Worm (Caenorhabditis elegans) whole organism, early embryonic: ENCODE measurements around the gene fbxa-220.

Experiments used
- B0310.2 ChIP-seq: sonication (generic microtip); optimal IDR thresholded peaks from 2 replicates; lab custom pipeline; 2016; ENCODE audit warnings: mild to moderate bottlenecking, missing genetic modification characterization, missing compliant biosample characterization
- F13C5.2 ChIP-seq: sonication (generic microtip); optimal IDR thresholded peaks from 2 replicates; lab custom pipeline; 2017; ENCODE audit warnings: mild to moderate bottlenecking, missing genetic modification characterization, inconsistent platforms, missing compliant biosample characterization
- aly-1 ChIP-seq: sonication (generic microtip); optimal IDR thresholded peaks from 2 replicates; lab custom pipeline; 2016; ENCODE audit warnings: missing genetic modification characterization, missing compliant biosample characterization
- ama-1 ChIP-seq: fragments of 150-350 bp; optimal IDR thresholded peaks from 2 replicates; lab custom pipeline; 2014
- ceh-13 ChIP-seq: fragments of 200-800 bp; sonication (Bioruptor generic); optimal IDR thresholded peaks from 2 replicates; lab custom pipeline; 2018; ENCODE audit warnings: mild to moderate bottlenecking, missing genetic modification characterization, missing compliant biosample characterization
- ceh-36 ChIP-seq: sonication (generic microtip); optimal IDR thresholded peaks from 2 replicates; lab custom pipeline; 2016; ENCODE audit warnings: missing genetic modification characterization, inconsistent platforms, missing compliant biosample characterization
- ets-7 ChIP-seq: sonication (generic microtip); optimal IDR thresholded peaks from 2 replicates; lab custom pipeline; 2016; ENCODE audit warnings: missing genotype, missing genetic modification characterization, missing compliant biosample characterization
- flt-1 ChIP-seq: fragments of 200-800 bp; sonication (Bioruptor generic); IDR thresholded peaks from 2 replicates; pipeline ENCODE4 v1.3.6; 2022; ENCODE audit warnings: missing genetic modification characterization, missing compliant biosample characterization
- hmbx-1 ChIP-seq: sonication (generic microtip); optimal IDR thresholded peaks from 2 replicates; lab custom pipeline; 2016; ENCODE audit warnings: mild to moderate bottlenecking, missing genetic modification characterization, missing compliant biosample characterization
- hmg-4 ChIP-seq: fragments of 200-800 bp; sonication (Bioruptor generic); optimal IDR thresholded peaks from 2 replicates; lab custom pipeline; 2018; ENCODE audit warnings: mild to moderate bottlenecking, missing genetic modification characterization, missing compliant biosample characterization
- hnd-1 ChIP-seq: sonication (generic microtip); optimal IDR thresholded peaks from 2 replicates; lab custom pipeline; 2016; ENCODE audit warnings: missing genetic modification characterization, missing compliant biosample characterization
- pes-1 ChIP-seq: fragments of 200-800 bp; sonication (Bioruptor generic); IDR thresholded peaks from 2 replicates; pipeline ENCODE4 v1.3.6; 2022; ENCODE audit warnings: missing genetic modification reagents, missing genetic modification characterization, missing compliant biosample characterization
- scrt-1 ChIP-seq: fragments of 200-800 bp; sonication (Bioruptor generic); IDR thresholded peaks from 2 replicates; pipeline ENCODE4 v1.3.6; 2022; ENCODE audit warnings: missing genetic modification characterization, missing compliant biosample characterization
- sea-1 ChIP-seq: fragments of 200-800 bp; sonication (Bioruptor generic); conservative IDR thresholded peaks from 2 replicates; pipeline ENCODE4 v1.3.6; 2022; ENCODE audit warnings: missing genetic modification characterization, missing compliant biosample characterization
- tbx-11 ChIP-seq: fragments of 200-800 bp; sonication (Bioruptor generic); IDR thresholded peaks from 2 replicates; pipeline ENCODE4 v1.3.6; 2022; ENCODE audit warnings: missing genetic modification characterization, missing compliant biosample characterization
- tbx-37 ChIP-seq: fragments of 200-800 bp; sonication (Bioruptor generic); conservative IDR thresholded peaks from 2 replicates; pipeline ENCODE4 v1.3.6; 2022; ENCODE audit warnings: missing genetic modification reagents, missing genetic modification characterization, missing compliant biosample characterization
- tra-4 ChIP-seq: sonication (generic microtip); optimal IDR thresholded peaks from 2 replicates; lab custom pipeline; 2017; ENCODE audit warnings: missing genetic modification characterization, missing compliant biosample characterization

The fbxa-220 gene

ce11 chrIII:11470311-11470858, 13.6 kb downstream of the fbxa-220 start, which contains the start of gene bed-2:
TSS of gene bed-2 (minus strand) at chrIII:11470808.
- no peak for TF ChIP-seq aly-1 (tag; lab: Kevin White, UChicago)
- TF ChIP-seq hmg-4 (GFP tag; lab: Kevin White, UChicago), result no peak
- TF ChIP-seq F13C5.2 (tag; lab: Kevin White, UChicago), result no peak
- TF ChIP-seq hmbx-1 (tag; lab: Kevin White, UChicago), result no peak
- TF ChIP-seq scrt-1, result no peak
- no peak for TF ChIP-seq tbx-11 (GFP tag; lab: Robert Waterston, UW)
- TF ChIP-seq B0310.2 (tag; lab: Kevin White, UChicago), result no peak
- no peak for TF ChIP-seq ceh-13 (GFP tag; lab: Kevin White, UChicago)
- no peak for TF ChIP-seq sea-1 (GFP tag; lab: Robert Waterston, UW)

ce11 chrIII:11467631-11468481, 16.1 kb downstream of the fbxa-220 start:
- no peak for TF ChIP-seq tbx-11 (GFP tag; lab: Robert Waterston, UW)
- TF ChIP-seq B0310.2 (tag; lab: Kevin White, UChicago), result no peak
- 0 out of 2 replicates have a peak, but pooled peaks have one; percentile 17 for TF ChIP-seq sea-1 (GFP tag; lab: Robert Waterston, UW)
- TF ChIP-seq hmbx-1 (tag; lab: Kevin White, UChicago), result no peak
- TF ChIP-seq ceh-36 (tag; lab: Kevin White, UChicago), result no peak
- 0 out of 2 replicates have a peak, but pooled peaks have one; percentile 31 for TF ChIP-seq scrt-1
- no peak for TF ChIP-seq tbx-37 (GFP tag; lab: Robert Waterston, UW)
- TF ChIP-seq ama-1 (lab: Kevin White, UChicago), result no peak
- TF ChIP-seq hmg-4 (GFP tag; lab: Kevin White, UChicago), result peak; percentile 35
- TF ChIP-seq hnd-1, result no peak

- TF ChIP-seq aly-1 (tag; lab: Kevin White, UChicago) (peak; percentile 54), tbx-37 (GFP tag; lab: Robert Waterston, UW) (no peak)
Observed at ce11 chrIII:11466420-11467188, 17.4 kb downstream of the fbxa-220 start.

ce11 chrIII:11465394-11465948, 18.5 kb downstream of the fbxa-220 start:
- TF ChIP-seq sea-1 (GFP tag; lab: Robert Waterston, UW) (no peak), pes-1 (GFP tag; lab: Robert Waterston, UW) (0 out of 2 replicates have a peak, but pooled peaks have one; percentile 41), ets-7 (tag; lab: Kevin White, UChicago) (no peak)

- no peak for TF ChIP-seq ceh-36 (tag; lab: Kevin White, UChicago)
- TF ChIP-seq B0310.2 (tag; lab: Kevin White, UChicago), result no peak
- no peak for TF ChIP-seq ceh-13 (GFP tag; lab: Kevin White, UChicago)
- no peak for TF ChIP-seq ets-7 (tag; lab: Kevin White, UChicago)
- TF ChIP-seq hnd-1, result no peak
- TF ChIP-seq hmbx-1 (tag; lab: Kevin White, UChicago), result no peak
- TF ChIP-seq hmg-4 (GFP tag; lab: Kevin White, UChicago), result no peak
- 0 out of 2 replicates have a peak, but pooled peaks have one; percentile 15 for TF ChIP-seq tbx-11 (GFP tag; lab: Robert Waterston, UW)
- 0 out of 2 replicates have a peak, but pooled peaks have one; percentile 31 for TF ChIP-seq pes-1 (GFP tag; lab: Robert Waterston, UW)
- TF ChIP-seq scrt-1, result no peak
- TF ChIP-seq flt-1 (GFP tag; lab: Robert Waterston, UW), result no peak
- TF ChIP-seq ama-1 (lab: Kevin White, UChicago), result no peak
- TF ChIP-seq sea-1 (GFP tag; lab: Robert Waterston, UW), result 0 out of 2 replicates have a peak, but pooled peaks have one; percentile 33
- TF ChIP-seq tbx-37 (GFP tag; lab: Robert Waterston, UW), result no peak
- TF ChIP-seq aly-1 (tag; lab: Kevin White, UChicago), result no peak
Observed at ce11 chrIII:11463726-11464125, 20.3 kb downstream of the fbxa-220 start.

- TF ChIP-seq tbx-11 (GFP tag; lab: Robert Waterston, UW), result no peak
Observed at ce11 chrIII:11462332-11462731, 21.7 kb downstream of the fbxa-220 start.

ce11 chrIII:11459802-11460201, 24.2 kb downstream of the fbxa-220 start:
- TF ChIP-seq ceh-36 (tag; lab: Kevin White, UChicago), result peak; percentile 75
- no peak for TF ChIP-seq scrt-1

- TF ChIP-seq F13C5.2 (tag; lab: Kevin White, UChicago) (no peak), B0310.2 (tag; lab: Kevin White, UChicago) (no peak), hnd-1 (no peak), ets-7 (tag; lab: Kevin White, UChicago) (no peak), tra-4 (tag; lab: Kevin White, UChicago) (no peak)
Observed at ce11 chrIII:11459041-11459440, 24.9 kb downstream of the fbxa-220 start.
